Worm (Caenorhabditis elegans) whole organism, L4 larva: ENCODE data around the gene Y27F2A.10.
"Not testable (repeated sequence)": the region's sequence is repeated elsewhere in the genome, so short reads cannot be mapped to it uniquely, and the experiment has no call there.

Source experiments
- D1046.2 ChIP-seq: fragments of 200-800 bp; sonication (Bioruptor generic); IDR thresholded peaks from 2 replicates; pipeline ENCODE4 v1.3.6; 2022; ENCODE audit warnings: missing genetic modification characterization, missing compliant biosample characterization
- F10B5.3 ChIP-seq: sonication (generic microtip); optimal IDR thresholded peaks from 2 replicates; lab custom pipeline; 2016; ENCODE audit warnings: mild to moderate bottlenecking, missing genetic modification characterization, missing compliant biosample characterization
- F49E8.2 ChIP-seq: sonication (generic microtip); optimal IDR thresholded peaks from 2 replicates; lab custom pipeline; 2016; ENCODE audit warnings: missing compliant biosample characterization, mild to moderate bottlenecking, missing genetic modification characterization, borderline replicate concordance
- Y105C5A.15 ChIP-seq: fragments of 200-800 bp; sonication (Bioruptor generic); IDR thresholded peaks from 2 replicates; pipeline ENCODE4 v1.3.6; 2022; ENCODE audit warnings: missing genetic modification characterization, missing compliant biosample characterization
- ama-1 ChIP-seq: fragments of 150-350 bp; optimal IDR thresholded peaks from 2 replicates; lab custom pipeline; 2014; ENCODE audit warnings: inconsistent platforms, mixed read lengths
- ceh-28 ChIP-seq: fragments of 150-350 bp; optimal IDR thresholded peaks from 2 replicates; lab custom pipeline; 2014; ENCODE audit warnings: missing biosample characterization, missing genetic modification reagents, missing genetic modification characterization
- ceh-44 ChIP-seq: fragments of 200-800 bp; sonication (Bioruptor generic); IDR thresholded peaks from 2 replicates; pipeline ENCODE4 v1.3.6; 2022; ENCODE audit warnings: missing genetic modification reagents, missing genetic modification characterization, missing compliant biosample characterization
- ceh-62 ChIP-seq: sonication (generic microtip); optimal IDR thresholded peaks from 2 replicates; lab custom pipeline; 2017; ENCODE audit warnings: missing biosample characterization, missing genetic modification characterization
- ceh-82 ChIP-seq: sonication (generic microtip); optimal IDR thresholded peaks from 2 replicates; lab custom pipeline; 2017; ENCODE audit warnings: missing biosample characterization, missing genetic modification characterization
- cey-2 ChIP-seq: sonication (generic microtip); optimal IDR thresholded peaks from 3 replicates; lab custom pipeline; 2017; ENCODE audit warnings: missing genetic modification characterization, mild to moderate bottlenecking, missing compliant biosample characterization, antibody characterized with exemption, borderline replicate concordance; ENCODE audit not compliant: insufficient read depth
- ctbp-1 ChIP-seq: fragments of 200-800 bp; sonication (Bioruptor generic); IDR thresholded peaks from 2 replicates; pipeline ENCODE4 v1.3.6; 2022; ENCODE audit warnings: missing genetic modification reagents, missing genetic modification characterization, missing compliant biosample characterization
- daf-16 ChIP-seq, 3 experiments: sonication (generic microtip); optimal IDR thresholded peaks; 2 replicates each; lab custom pipeline; 2016 to 2017; ENCODE audit warnings: missing genetic modification characterization in 3 of 3, missing genetic modification reagents in 3 of 3, mild to moderate bottlenecking in 2 of 3, missing compliant biosample characterization in 2 of 3, missing biosample characterization in 1 of 3, moderate library complexity in 1 of 3
- daf-19 ChIP-seq: fragments of 200-800 bp; sonication (Bioruptor generic); conservative IDR thresholded peaks from 2 replicates; pipeline ENCODE4 v1.3.6; 2022; ENCODE audit warnings: missing genetic modification characterization, missing compliant biosample characterization
- dmd-8 ChIP-seq: fragments of 200-800 bp; sonication (Bioruptor generic); IDR thresholded peaks from 2 replicates; pipeline ENCODE4 v1.3.6; 2022; ENCODE audit warnings: missing genetic modification characterization, missing compliant biosample characterization
- dve-1 ChIP-seq: sonication (generic microtip); optimal IDR thresholded peaks from 2 replicates; lab custom pipeline; 2017; ENCODE audit warnings: antibody characterized with exemption, mild to moderate bottlenecking, missing genetic modification characterization, missing compliant biosample characterization; ENCODE audit not compliant: insufficient read depth
- egl-27 ChIP-seq: sonication (generic microtip); optimal IDR thresholded peaks from 3 replicates; lab custom pipeline; 2017; ENCODE audit warnings: missing biosample characterization, missing genetic modification reagents, missing genetic modification characterization
- fos-1 ChIP-seq: fragments of 150-350 bp; optimal IDR thresholded peaks from 2 replicates; lab custom pipeline; 2014; ENCODE audit warnings: missing biosample characterization, missing genetic modification characterization
- gei-8 ChIP-seq: fragments of 200-800 bp; sonication (Bioruptor generic); optimal IDR thresholded peaks from 2 replicates; lab custom pipeline; 2018; ENCODE audit warnings: mild to moderate bottlenecking, missing genetic modification characterization, missing compliant biosample characterization
- hif-1 ChIP-seq, 2 experiments: sonication (generic microtip); optimal IDR thresholded peaks; 2 replicates each; lab custom pipeline; 2016 to 2017; ENCODE audit warnings: missing compliant biosample characterization in 2 of 2, missing genetic modification characterization in 2 of 2, missing genetic modification reagents in 2 of 2, missing genotype in 2 of 2, mild to moderate bottlenecking in 1 of 2
- hlh-11 ChIP-seq: fragments of 200-800 bp; sonication (Bioruptor generic); optimal IDR thresholded peaks from 2 replicates; lab custom pipeline; 2018; ENCODE audit warnings: mild to moderate bottlenecking, missing genetic modification characterization, missing compliant biosample characterization
- hlh-30 ChIP-seq: sonication (generic microtip); optimal IDR thresholded peaks from 2 replicates; lab custom pipeline; 2017; ENCODE audit warnings: antibody characterized with exemption, mild to moderate bottlenecking, missing genetic modification characterization, missing compliant biosample characterization; ENCODE audit not compliant: insufficient read depth
- hmg-1.1 ChIP-seq: fragments of 200-800 bp; sonication (Bioruptor generic); IDR thresholded peaks from 2 replicates; pipeline ENCODE4 v1.3.6; 2022; ENCODE audit warnings: missing genetic modification reagents, missing genetic modification characterization, missing compliant biosample characterization
- lin-13 ChIP-seq: fragments of 150-350 bp; optimal IDR thresholded peaks from 2 replicates; lab custom pipeline; 2014; ENCODE audit warnings: missing biosample characterization, missing genetic modification reagents, missing genetic modification characterization
- madf-9 ChIP-seq: fragments of 200-800 bp; sonication (Bioruptor generic); conservative IDR thresholded peaks from 2 replicates; pipeline ENCODE4 v1.3.6; 2022; ENCODE audit warnings: missing genetic modification reagents, missing genetic modification characterization, missing compliant biosample characterization
- mdt-29 ChIP-seq: fragments of 200-800 bp; sonication (Bioruptor generic); IDR thresholded peaks from 2 replicates; pipeline ENCODE4 v1.3.6; 2022; ENCODE audit warnings: missing genetic modification reagents, missing genetic modification characterization, missing compliant biosample characterization
- mep-1 ChIP-seq: fragments of 150-350 bp; sonication (generic microtip); optimal IDR thresholded peaks from 3 replicates; lab custom pipeline; 2014; ENCODE audit warnings: missing biosample characterization, missing genetic modification characterization
- mes-2 ChIP-seq: sonication (generic microtip); optimal IDR thresholded peaks from 2 replicates; lab custom pipeline; 2016; ENCODE audit warnings: missing genotype, mild to moderate bottlenecking, missing genetic modification characterization, missing compliant biosample characterization; ENCODE audit not compliant: poor library complexity, severe bottlenecking
- nhr-102 ChIP-seq: sonication (generic microtip); optimal IDR thresholded peaks from 2 replicates; lab custom pipeline; 2016; ENCODE audit warnings: mild to moderate bottlenecking, missing genetic modification characterization, moderate library complexity, missing compliant biosample characterization
- nhr-111 ChIP-seq: fragments of 200-800 bp; sonication (Bioruptor generic); optimal IDR thresholded peaks from 2 replicates; lab custom pipeline; 2018; ENCODE audit warnings: mild to moderate bottlenecking, missing genetic modification characterization, missing compliant biosample characterization
- nhr-28 ChIP-seq: fragments of 150-350 bp; optimal IDR thresholded peaks from 2 replicates; lab custom pipeline; 2014; ENCODE audit warnings: missing biosample characterization, missing genetic modification characterization
- nhr-48 ChIP-seq: sonication (generic microtip); optimal IDR thresholded peaks from 2 replicates; lab custom pipeline; 2016; ENCODE audit warnings: mild to moderate bottlenecking, missing genetic modification characterization, missing compliant biosample characterization
- nhr-6 ChIP-seq: fragments of 150-350 bp; optimal IDR thresholded peaks from 2 replicates; lab custom pipeline; 2014; ENCODE audit warnings: missing biosample characterization, missing genetic modification characterization
- nhr-77 ChIP-seq: fragments of 150-350 bp; optimal IDR thresholded peaks from 2 replicates; lab custom pipeline; 2014; ENCODE audit warnings: missing biosample characterization, missing genetic modification characterization
- saeg-2 ChIP-seq: fragments of 200-800 bp; sonication (Bioruptor generic); IDR thresholded peaks from 2 replicates; pipeline ENCODE4 v1.3.6; 2022; ENCODE audit warnings: missing genetic modification reagents, missing genetic modification characterization, missing compliant biosample characterization
- snpc-1.2 ChIP-seq: fragments of 200-800 bp; sonication (Bioruptor generic); IDR thresholded peaks from 2 replicates; pipeline ENCODE4 v1.3.6; 2022; ENCODE audit warnings: missing genetic modification reagents, missing genetic modification characterization, missing compliant biosample characterization
- snpc-4 ChIP-seq: fragments of 150-350 bp; optimal IDR thresholded peaks from 2 replicates; lab custom pipeline; 2014; ENCODE audit warnings: missing biosample characterization, missing genetic modification characterization
- spr-3 ChIP-seq: fragments of 200-800 bp; sonication (Bioruptor generic); optimal IDR thresholded peaks from 2 replicates; lab custom pipeline; 2018; ENCODE audit warnings: mild to moderate bottlenecking, missing genetic modification characterization, missing compliant biosample characterization
- unc-130 ChIP-seq: sonication (generic microtip); optimal IDR thresholded peaks from 2 replicates; lab custom pipeline; 2016; ENCODE audit warnings: missing genetic modification reagents, missing genetic modification characterization, missing compliant biosample characterization
- vab-7 ChIP-seq: fragments of 200-800 bp; sonication (Bioruptor generic); IDR thresholded peaks from 2 replicates; pipeline ENCODE4 v1.3.6; 2022; ENCODE audit warnings: missing genetic modification reagents, missing genetic modification characterization, missing compliant biosample characterization
- zag-1 ChIP-seq: fragments of 150-350 bp; optimal IDR thresholded peaks from 2 replicates; lab custom pipeline; 2014; ENCODE audit warnings: missing biosample characterization, missing genetic modification characterization
- zfp-2 ChIP-seq: sonication (generic microtip); optimal IDR thresholded peaks from 2 replicates; lab custom pipeline; 2016; ENCODE audit warnings: mild to moderate bottlenecking, missing genetic modification characterization, missing compliant biosample characterization
- zip-2 ChIP-seq: fragments of 150-350 bp; optimal IDR thresholded peaks from 2 replicates; lab custom pipeline; 2014; ENCODE audit warnings: missing biosample characterization, missing genetic modification characterization
- ztf-7 ChIP-seq: fragments of 150-350 bp; optimal IDR thresholded peaks from 2 replicates; lab custom pipeline; 2014; ENCODE audit warnings: missing biosample characterization, missing genetic modification characterization

The Y27F2A.10 gene

ce11 chrII:3144552-3144951, 27.5 kb downstream of the Y27F2A.10 start, which contains the start of gene sri-43:
TSS of gene sri-43 (minus strand) at chrII:3144652.
- not testable (repeated sequence) for TF ChIP-seq nhr-102 (tag; lab: Kevin White, UChicago); saeg-2 (GFP tag; lab: Robert Waterston, UW); daf-16 (GFP tag; optimal IDR thresholded peaks at IDR 0.05; lab: Kevin White, UChicago); daf-16 (tag; optimal IDR thresholded peaks at IDR 0.05; lab: Kevin White, UChicago)

DNA sequence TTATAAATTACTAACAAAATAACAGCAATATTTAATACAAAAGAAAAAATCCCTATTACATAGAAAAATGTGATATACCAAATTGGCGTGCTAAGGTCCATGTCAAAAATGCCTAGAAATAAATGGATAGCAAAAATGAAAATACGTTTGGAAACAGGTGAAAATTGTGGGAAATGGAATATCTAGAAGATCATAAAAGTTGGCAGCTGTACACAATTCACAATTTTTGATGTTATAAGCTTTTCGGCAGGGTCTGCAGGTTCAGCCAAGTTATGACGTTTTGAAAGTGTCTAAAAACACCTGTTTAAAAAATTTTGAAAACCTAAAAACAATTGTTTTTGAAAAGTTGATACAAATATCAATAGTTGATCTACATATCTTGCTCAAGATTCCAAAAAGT, 29.2 kb downstream of the Y27F2A.10 start, which contains the start of gene sri-42:
TSS of gene sri-42 (minus strand) at position 101 of the 400 bp plus-strand sequence.
- TF ChIP-seq ztf-7, F10B5.3, hlh-11 (tag; lab: Kevin White, UChicago): not testable (repeated sequence)

- TF ChIP-seq nhr-77 (tag; lab: Kevin White, UChicago): no peak
- TF ChIP-seq fos-1 (tag; lab: Kevin White, UChicago): no peak
- no peak for TF ChIP-seq ceh-28 (tag; lab: Kevin White, UChicago)
- TF ChIP-seq F10B5.3 (tag; lab: Kevin White, UChicago): no peak
- no peak for TF ChIP-seq nhr-111
- no peak for TF ChIP-seq daf-19
- no peak for TF ChIP-seq D1046.2 (GFP tag; lab: Robert Waterston, UW)
- TF ChIP-seq mes-2 (tag; lab: Kevin White, UChicago): no peak
- no peak for TF ChIP-seq unc-130 (GFP tag; lab: Kevin White, UChicago)
- TF ChIP-seq zip-2 (tag; lab: Kevin White, UChicago): no peak
- no peak for TF ChIP-seq ceh-82 (tag; lab: Kevin White, UChicago)
- TF ChIP-seq hif-1 (tag; optimal IDR thresholded peaks at IDR 0.05; lab: Kevin White, UChicago): no peak
- TF ChIP-seq hlh-30 (tag; lab: Kevin White, UChicago): no peak
- no peak for TF ChIP-seq hlh-11 (tag; lab: Kevin White, UChicago)
- no peak for TF ChIP-seq hmg-1.1
- no peak for TF ChIP-seq ceh-44 (GFP tag; lab: Robert Waterston, UW)
- TF ChIP-seq mep-1 (tag; lab: Kevin White, UChicago): no peak
- no peak for TF ChIP-seq spr-3 (GFP tag; lab: Kevin White, UChicago)
- TF ChIP-seq nhr-48: no peak
These were observed 34.3 kb downstream of the Y27F2A.10 start, which contains the start of gene sri-54 for ce11 chrII:3137804-3138203. TSS of gene sri-54 (minus strand) at chrII:3137904.

DNA sequence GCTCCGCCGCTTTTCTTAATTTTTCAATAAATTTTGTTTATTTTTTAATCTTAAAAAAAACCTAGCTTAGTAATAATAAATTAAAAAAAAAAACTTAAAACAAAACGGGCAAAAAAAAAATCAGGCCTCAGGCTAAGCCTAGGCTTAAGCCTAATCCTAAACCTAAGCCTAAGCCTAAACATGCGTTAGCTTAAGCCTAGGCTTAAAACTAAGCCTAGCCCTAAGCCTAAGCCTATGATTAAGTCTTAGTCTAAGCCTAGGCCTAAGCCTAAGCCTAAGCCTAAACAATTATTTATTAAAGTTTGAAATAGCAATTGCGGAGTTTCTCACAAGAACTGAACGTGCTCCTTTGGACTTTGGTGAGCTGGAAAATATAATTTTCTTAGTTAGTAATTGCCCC, 36.8 kb downstream of the Y27F2A.10 start:
- no peak for TF ChIP-seq ctbp-1 (GFP tag; lab: Robert Waterston, UW)
- no peak for TF ChIP-seq lin-13 (GFP tag; lab: Kevin White, UChicago)
- TF ChIP-seq F49E8.2 (tag; lab: Kevin White, UChicago): no peak

ce11 chrII:3129007-3129406, 43.1 kb downstream of the Y27F2A.10 start, which contains the start of gene chil-24:
TSS of gene chil-24 (plus strand) at chrII:3129162.
- TF ChIP-seq dve-1 (tag; lab: Kevin White, UChicago): no peak
- no peak for TF ChIP-seq dmd-8 (GFP tag; lab: Robert Waterston, UW)
- TF ChIP-seq egl-27 (tag; lab: Kevin White, UChicago): no peak
- no peak for TF ChIP-seq mdt-29 (GFP tag; lab: Robert Waterston, UW)
- TF ChIP-seq mes-2 (tag; lab: Kevin White, UChicago): peak; percentile 24
- no peak for TF ChIP-seq ceh-62
- TF ChIP-seq nhr-48: no peak
- no peak for TF ChIP-seq vab-7 (GFP tag; lab: Robert Waterston, UW)
- no peak for TF ChIP-seq daf-16 (GFP tag; optimal IDR thresholded peaks at IDR 0.05; lab: Kevin White, UChicago)
- TF ChIP-seq daf-16 (tag; optimal IDR thresholded peaks at IDR 0.05; lab: Kevin White, UChicago): peak; percentile 68
- TF ChIP-seq gei-8 (GFP tag; lab: Kevin White, UChicago): no peak
- TF ChIP-seq zfp-2: no peak
- TF ChIP-seq hlh-11 (tag; lab: Kevin White, UChicago): peak; percentile 24
- no peak for TF ChIP-seq cey-2
- peak; percentile 61 for TF ChIP-seq nhr-28
- TF ChIP-seq Y105C5A.15: no peak
- TF ChIP-seq nhr-6 (tag; lab: Kevin White, UChicago): no peak
- no peak for TF ChIP-seq madf-9
- no peak for TF ChIP-seq snpc-4 (tag; lab: Kevin White, UChicago)
- TF ChIP-seq ama-1 (lab: Kevin White, UChicago): no peak
- TF ChIP-seq snpc-1.2 (GFP tag; lab: Robert Waterston, UW): no peak
- no peak for TF ChIP-seq zag-1 (tag; lab: Kevin White, UChicago)
